Worm (Caenorhabditis elegans) whole organism, L4 larva: ENCODE data around the gene dlc-1.

Source experiments
- T20F7.1 ChIP-seq: fragments of 200-800 bp; sonication (Bioruptor generic); optimal IDR thresholded peaks from 2 replicates; lab custom pipeline; 2018; ENCODE audit warnings: mild to moderate bottlenecking, missing genetic modification characterization, missing compliant biosample characterization
- Y105C5A.15 ChIP-seq: fragments of 200-800 bp; sonication (Bioruptor generic); IDR thresholded peaks from 2 replicates; pipeline ENCODE4 v1.3.6; 2022; ENCODE audit warnings: missing genetic modification characterization, missing compliant biosample characterization
- Y48G9A.11 ChIP-seq: fragments of 200-800 bp; sonication (Bioruptor generic); IDR thresholded peaks from 2 replicates; pipeline ENCODE4 v1.3.6; 2022; ENCODE audit warnings: missing genetic modification reagents, missing genetic modification characterization, missing compliant biosample characterization
- ZK546.5 ChIP-seq, 2 experiments: sonication (generic microtip); optimal IDR thresholded peaks; 2 replicates each; lab custom pipeline; 2017; ENCODE audit warnings: missing biosample characterization in 2 of 2, missing genetic modification characterization in 2 of 2
- aha-1 ChIP-seq: fragments of 150-350 bp; peaks from one replicate; lab custom pipeline; 2014; ENCODE audit warnings: missing biosample characterization, missing genetic modification characterization
- ama-1 ChIP-seq: fragments of 150-350 bp; optimal IDR thresholded peaks from 2 replicates; lab custom pipeline; 2014; ENCODE audit warnings: inconsistent platforms, mixed read lengths
- arid-1 ChIP-seq: fragments of 200-800 bp; sonication (Bioruptor generic); conservative IDR thresholded peaks from 2 replicates; pipeline ENCODE4 v1.3.6; 2022; ENCODE audit warnings: missing genetic modification reagents, missing genetic modification characterization, missing compliant biosample characterization
- ceh-20 ChIP-seq: fragments of 200-800 bp; sonication (Bioruptor generic); IDR thresholded peaks from 2 replicates; pipeline ENCODE4 v1.3.6; 2022; ENCODE audit warnings: missing genetic modification reagents, missing genetic modification characterization, missing compliant biosample characterization
- ceh-32 ChIP-seq: sonication (generic microtip); optimal IDR thresholded peaks from 2 replicates; lab custom pipeline; 2016; ENCODE audit warnings: mild to moderate bottlenecking, missing genetic modification characterization, missing compliant biosample characterization; ENCODE audit not compliant: poor library complexity
- daf-16 ChIP-seq, 3 experiments: sonication (generic microtip); optimal IDR thresholded peaks; 2 replicates each; lab custom pipeline; 2016 to 2017; ENCODE audit warnings: missing genetic modification characterization in 3 of 3, missing genetic modification reagents in 3 of 3, mild to moderate bottlenecking in 2 of 3, missing compliant biosample characterization in 2 of 3, missing biosample characterization in 1 of 3, moderate library complexity in 1 of 3
- daf-19 ChIP-seq: fragments of 200-800 bp; sonication (Bioruptor generic); conservative IDR thresholded peaks from 2 replicates; pipeline ENCODE4 v1.3.6; 2022; ENCODE audit warnings: missing genetic modification characterization, missing compliant biosample characterization
- dmd-6 ChIP-seq: fragments of 200-800 bp; sonication (Bioruptor generic); IDR thresholded peaks from 2 replicates; pipeline ENCODE4 v1.3.6; 2022; ENCODE audit warnings: missing genetic modification reagents, missing genetic modification characterization, missing compliant biosample characterization
- duxl-1 ChIP-seq: sonication (generic microtip); optimal IDR thresholded peaks from 2 replicates; lab custom pipeline; 2016; ENCODE audit warnings: mild to moderate bottlenecking, missing genetic modification characterization, moderate library complexity, missing compliant biosample characterization; ENCODE audit not compliant: poor library complexity
- dve-1 ChIP-seq: sonication (generic microtip); optimal IDR thresholded peaks from 2 replicates; lab custom pipeline; 2017; ENCODE audit warnings: antibody characterized with exemption, mild to moderate bottlenecking, missing genetic modification characterization, missing compliant biosample characterization; ENCODE audit not compliant: insufficient read depth
- fkh-10 ChIP-seq: fragments of 150-350 bp; optimal IDR thresholded peaks from 2 replicates; lab custom pipeline; 2014; ENCODE audit warnings: missing biosample characterization, missing genetic modification reagents, missing genetic modification characterization
- fos-1 ChIP-seq: fragments of 150-350 bp; optimal IDR thresholded peaks from 2 replicates; lab custom pipeline; 2014; ENCODE audit warnings: missing biosample characterization, missing genetic modification characterization
- gei-8 ChIP-seq: fragments of 200-800 bp; sonication (Bioruptor generic); optimal IDR thresholded peaks from 2 replicates; lab custom pipeline; 2018; ENCODE audit warnings: mild to moderate bottlenecking, missing genetic modification characterization, missing compliant biosample characterization
- hlh-11 ChIP-seq: fragments of 200-800 bp; sonication (Bioruptor generic); optimal IDR thresholded peaks from 2 replicates; lab custom pipeline; 2018; ENCODE audit warnings: mild to moderate bottlenecking, missing genetic modification characterization, missing compliant biosample characterization
- hlh-30 ChIP-seq: sonication (generic microtip); optimal IDR thresholded peaks from 2 replicates; lab custom pipeline; 2017; ENCODE audit warnings: antibody characterized with exemption, mild to moderate bottlenecking, missing genetic modification characterization, missing compliant biosample characterization; ENCODE audit not compliant: insufficient read depth
- hmg-1.1 ChIP-seq: fragments of 200-800 bp; sonication (Bioruptor generic); IDR thresholded peaks from 2 replicates; pipeline ENCODE4 v1.3.6; 2022; ENCODE audit warnings: missing genetic modification reagents, missing genetic modification characterization, missing compliant biosample characterization
- jun-1 ChIP-seq: fragments of 150-350 bp; optimal IDR thresholded peaks from 2 replicates; lab custom pipeline; 2014; ENCODE audit warnings: missing biosample characterization, missing genetic modification reagents, missing genetic modification characterization
- lim-7 ChIP-seq: fragments of 200-800 bp; sonication (Bioruptor generic); IDR thresholded peaks from 2 replicates; pipeline ENCODE4 v1.3.6; 2022; ENCODE audit warnings: missing genetic modification characterization, missing compliant biosample characterization
- lin-1 ChIP-seq: fragments of 200-800 bp; sonication (Bioruptor generic); IDR thresholded peaks from 2 replicates; pipeline ENCODE4 v1.3.6; 2022; ENCODE audit warnings: missing genetic modification reagents, missing genetic modification characterization, missing compliant biosample characterization
- lin-15B ChIP-seq: fragments of 150-350 bp; sonication (generic microtip); optimal IDR thresholded peaks from 3 replicates; lab custom pipeline; 2014; ENCODE audit warnings: missing biosample characterization, missing genetic modification characterization
- lin-38 ChIP-seq: fragments of 200-800 bp; sonication (Bioruptor generic); IDR thresholded peaks from 2 replicates; pipeline ENCODE4 v1.3.6; 2022; ENCODE audit warnings: missing genetic modification reagents, missing genetic modification characterization, missing compliant biosample characterization
- madf-9 ChIP-seq: fragments of 200-800 bp; sonication (Bioruptor generic); conservative IDR thresholded peaks from 2 replicates; pipeline ENCODE4 v1.3.6; 2022; ENCODE audit warnings: missing genetic modification reagents, missing genetic modification characterization, missing compliant biosample characterization
- mdt-29 ChIP-seq: fragments of 200-800 bp; sonication (Bioruptor generic); IDR thresholded peaks from 2 replicates; pipeline ENCODE4 v1.3.6; 2022; ENCODE audit warnings: missing genetic modification reagents, missing genetic modification characterization, missing compliant biosample characterization
- mep-1 ChIP-seq: fragments of 150-350 bp; sonication (generic microtip); optimal IDR thresholded peaks from 3 replicates; lab custom pipeline; 2014; ENCODE audit warnings: missing biosample characterization, missing genetic modification characterization
- mes-2 ChIP-seq: sonication (generic microtip); optimal IDR thresholded peaks from 2 replicates; lab custom pipeline; 2016; ENCODE audit warnings: missing genotype, mild to moderate bottlenecking, missing genetic modification characterization, missing compliant biosample characterization; ENCODE audit not compliant: poor library complexity, severe bottlenecking
- mxl-3 ChIP-seq: fragments of 200-800 bp; sonication (Bioruptor generic); optimal IDR thresholded peaks from 2 replicates; lab custom pipeline; 2018; ENCODE audit warnings: mild to moderate bottlenecking, missing genetic modification characterization, missing compliant biosample characterization
- nhr-10 ChIP-seq: fragments of 150-350 bp; optimal IDR thresholded peaks from 2 replicates; lab custom pipeline; 2014; ENCODE audit warnings: missing biosample characterization, missing genetic modification characterization
- nhr-102 ChIP-seq: sonication (generic microtip); optimal IDR thresholded peaks from 2 replicates; lab custom pipeline; 2016; ENCODE audit warnings: mild to moderate bottlenecking, missing genetic modification characterization, moderate library complexity, missing compliant biosample characterization
- nhr-48 ChIP-seq: sonication (generic microtip); optimal IDR thresholded peaks from 2 replicates; lab custom pipeline; 2016; ENCODE audit warnings: mild to moderate bottlenecking, missing genetic modification characterization, missing compliant biosample characterization
- nhr-6 ChIP-seq: fragments of 150-350 bp; optimal IDR thresholded peaks from 2 replicates; lab custom pipeline; 2014; ENCODE audit warnings: missing biosample characterization, missing genetic modification characterization
- pqm-1 ChIP-seq: sonication (generic microtip); optimal IDR thresholded peaks from 2 replicates; lab custom pipeline; 2017; ENCODE audit warnings: missing biosample characterization, missing genetic modification characterization
- spr-1 ChIP-seq: sonication (generic microtip); optimal IDR thresholded peaks from 2 replicates; lab custom pipeline; 2016; ENCODE audit warnings: mild to moderate bottlenecking, missing genetic modification characterization, missing compliant biosample characterization
- unc-130 ChIP-seq: sonication (generic microtip); optimal IDR thresholded peaks from 2 replicates; lab custom pipeline; 2016; ENCODE audit warnings: missing genetic modification reagents, missing genetic modification characterization, missing compliant biosample characterization
- unc-62 ChIP-seq, 3 experiments: fragments of 150-350 bp in 1 of 3; sonication (generic microtip); optimal IDR thresholded peaks in 2 of 3; peaks in 1 of 3; 1 replicate in 1 of 3; 2 replicates in 2 of 3; lab custom pipeline; 2014 to 2017; ENCODE audit warnings: missing biosample characterization in 3 of 3, missing genetic modification characterization in 3 of 3, missing genetic modification reagents in 3 of 3, missing genotype in 1 of 3
- vab-7 ChIP-seq: fragments of 200-800 bp; sonication (Bioruptor generic); IDR thresholded peaks from 2 replicates; pipeline ENCODE4 v1.3.6; 2022; ENCODE audit warnings: missing genetic modification reagents, missing genetic modification characterization, missing compliant biosample characterization

The dlc-1 gene

ce11 chrIII:6419409-6419944, 44.1 kb downstream of the dlc-1 start, which contains the start of gene atgl-1 (continued):
- no peak for TF ChIP-seq nhr-10
- no peak for TF ChIP-seq fos-1 (tag; lab: Kevin White, UChicago)
- peak; percentile 52 for TF ChIP-seq hlh-11 (tag; lab: Kevin White, UChicago)
- peak; percentile 35 for TF ChIP-seq mxl-3 (GFP tag; lab: Kevin White, UChicago)
- TF ChIP-seq fkh-10: no peak
- peak; percentile 32; the same call in 1 of the 2 replicates for TF ChIP-seq dmd-6 (GFP tag; lab: Robert Waterston, UW)
- peak; percentile 8 for TF ChIP-seq nhr-48
- no peak for TF ChIP-seq pqm-1 (tag; lab: Kevin White, UChicago)
- no peak for TF ChIP-seq duxl-1
- no peak for TF ChIP-seq lin-1 (GFP tag; lab: Robert Waterston, UW)
- TF ChIP-seq jun-1 (tag; lab: Kevin White, UChicago): no peak
- TF ChIP-seq lin-15B (tag; lab: Kevin White, UChicago): no peak
- TF ChIP-seq ZK546.5 (tag; optimal IDR thresholded peaks at IDR 0.05; lab: Kevin White, UChicago): no peak
- no peak for TF ChIP-seq nhr-6 (tag; lab: Kevin White, UChicago)
- no peak for TF ChIP-seq nhr-102 (tag; lab: Kevin White, UChicago)
- peak; percentile 43 for TF ChIP-seq hlh-30 (tag; lab: Kevin White, UChicago)
- no peak for TF ChIP-seq daf-19 (GFP tag; lab: Robert Waterston, UW)
- TF ChIP-seq madf-9 (GFP tag; lab: Robert Waterston, UW): no peak
- peak; percentile 1 for TF ChIP-seq dve-1 (tag; lab: Kevin White, UChicago)
- TF ChIP-seq daf-16 (GFP tag; optimal IDR thresholded peaks at IDR 0.05; lab: Kevin White, UChicago): no peak
- TF ChIP-seq daf-16 (tag; optimal IDR thresholded peaks at IDR 0.05; lab: Kevin White, UChicago): peak; percentile 15
- no peak for TF ChIP-seq Y105C5A.15 (GFP tag; lab: Robert Waterston, UW)
- TF ChIP-seq, all 104 proteins: peak for 9

- TF ChIP-seq mxl-3 (GFP tag; lab: Kevin White, UChicago) (peak; percentile 6), aha-1 (tag; lab: Kevin White, UChicago) (peak; percentile 40), mdt-29 (GFP tag; lab: Robert Waterston, UW) (no peak)
Measured at ce11 chrIII:6418254-6418653, 45.3 kb downstream of the dlc-1 start.

DNA sequence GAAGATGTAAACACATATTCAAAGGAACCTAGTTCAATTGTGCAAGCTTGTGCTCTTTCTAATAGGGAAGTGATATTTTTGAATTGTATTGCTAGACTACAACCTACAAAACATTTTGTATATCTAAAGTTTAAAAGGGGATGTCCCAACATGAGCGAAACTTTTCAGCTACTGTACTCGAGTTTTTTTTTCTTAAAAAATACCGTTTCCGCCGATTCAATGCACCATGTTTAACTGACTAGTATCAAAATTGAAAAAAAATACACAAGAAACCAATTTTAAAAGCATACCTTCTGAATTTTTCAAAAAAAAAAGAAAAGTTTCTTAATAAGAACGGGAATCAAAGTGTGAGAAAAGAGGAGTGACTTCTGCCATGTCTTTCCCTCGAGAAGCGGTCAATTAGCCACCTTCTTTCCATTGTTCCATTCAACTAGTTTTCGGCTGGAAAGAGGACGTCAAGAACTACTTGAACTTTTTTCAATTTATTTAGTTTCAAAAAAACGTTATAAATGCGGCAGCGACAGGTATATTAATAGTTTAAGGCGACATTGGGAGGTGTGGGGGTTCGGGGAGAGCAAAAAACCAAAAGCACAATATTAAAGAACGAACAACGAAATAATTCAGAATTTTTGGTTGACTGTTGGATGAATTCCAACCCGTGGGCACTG, 48.1 kb downstream of the dlc-1 start, which contains the start of gene nas-4:
Gene nas-4 (minus strand): TSS at position 351 of the 668 bp plus-strand sequence.
- TF ChIP-seq nhr-48: peak; percentile 41
- TF ChIP-seq hlh-11 (tag; lab: Kevin White, UChicago): peak; percentile 13
- no peak for TF ChIP-seq madf-9 (GFP tag; lab: Robert Waterston, UW)
- TF ChIP-seq mep-1 (tag; lab: Kevin White, UChicago): peak; percentile 71
- TF ChIP-seq ceh-20 (GFP tag; lab: Robert Waterston, UW): no peak
- peak; percentile 40 for TF ChIP-seq spr-1
- TF ChIP-seq gei-8 (GFP tag; lab: Kevin White, UChicago): peak; percentile 0
- TF ChIP-seq dmd-6 (GFP tag; lab: Robert Waterston, UW): peak; percentile 19; the same call in 1 of the 2 replicates
- TF ChIP-seq hmg-1.1 (GFP tag; lab: Robert Waterston, UW): peak; percentile 43; the same call in 1 of the 2 replicates
- TF ChIP-seq fos-1 (tag; lab: Kevin White, UChicago): peak; percentile 28
- TF ChIP-seq Y48G9A.11 (GFP tag; lab: Robert Waterston, UW): no peak
- peak; percentile 41 for TF ChIP-seq mes-2 (tag; lab: Kevin White, UChicago)
- peak; percentile 32 for TF ChIP-seq dve-1 (tag; lab: Kevin White, UChicago)
- peak; percentile 67 for TF ChIP-seq nhr-102 (tag; lab: Kevin White, UChicago)
- no peak for TF ChIP-seq unc-130 (GFP tag; lab: Kevin White, UChicago)
- no peak for TF ChIP-seq ceh-32 (tag; lab: Kevin White, UChicago)
- no peak for TF ChIP-seq T20F7.1
- TF ChIP-seq ama-1 (lab: Kevin White, UChicago): peak; percentile 77
- TF ChIP-seq vab-7: no peak
- peak; percentile 70 for TF ChIP-seq nhr-10
- peak; percentile 35; the same call in 1 of the 2 replicates for TF ChIP-seq mdt-29 (GFP tag; lab: Robert Waterston, UW)
- 0 out of 2 replicates have a peak, but pooled peaks have one; percentile 36 for TF ChIP-seq lim-7
- peak in 1 of 2 experiments; percentile 56 for TF ChIP-seq unc-62 (GFP tag; optimal IDR thresholded peaks at IDR 0.05 in 1 of 2; lab: Kevin White, UChicago)
- TF ChIP-seq unc-62 (tag; optimal IDR thresholded peaks at IDR 0.05; lab: Kevin White, UChicago): no peak
- TF ChIP-seq lin-38 (GFP tag; lab: Robert Waterston, UW): peak; percentile 24; the same call in 1 of the 2 replicates
- TF ChIP-seq arid-1 (GFP tag; lab: Robert Waterston, UW): 0 out of 2 replicates have a peak, but pooled peaks have one; percentile 18
